Fruit fly (Drosophila melanogaster): ENCODE results near the gene raskol.

The raskol gene

DNA sequence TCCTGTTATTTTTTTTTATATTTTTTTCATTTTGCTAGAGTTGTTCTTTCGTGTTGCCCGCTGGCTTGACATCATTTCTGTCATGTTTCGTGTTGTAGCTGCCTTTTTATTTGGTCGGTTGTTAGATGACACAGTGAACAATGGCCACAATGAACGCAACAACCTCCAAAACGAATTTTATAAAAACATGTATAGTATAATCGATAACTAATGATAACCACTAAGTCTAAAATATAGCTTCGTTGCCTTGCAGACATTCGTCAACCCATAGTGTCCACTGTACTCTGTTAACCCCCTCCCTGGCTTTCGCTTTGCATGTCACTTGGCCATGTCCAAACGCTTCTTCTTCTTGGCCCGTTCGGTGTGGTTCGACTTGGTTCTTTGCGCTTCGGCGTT is 3.8 kb downstream of the raskol start (continued):
- TF ChIP-seq lab (GFP tag; optimal IDR thresholded peaks at IDR 0.05) (peak; percentile 72), CG17361 (GFP tag; IDR thresholded peaks at IDR 0.05) (peak; percentile 65; the same call in 2 of the 3 replicates), CG1602 (GFP tag; optimal IDR thresholded peaks at IDR 0.05) (no peak), CG6791 (GFP tag; IDR thresholded peaks at IDR 0.05; ENCODE audit: partially characterized antibody) (no peak), lmd (GFP tag; IDR thresholded peaks at IDR 0.05) (peak; percentile 87), Bteb2 (GFP tag; optimal IDR thresholded peaks at IDR 0.05) (peak; percentile 37), Max (GFP tag; optimal IDR thresholded peaks at IDR 0.05) (peak; percentile 25), CG12236 (GFP tag; optimal IDR thresholded peaks at IDR 0.05) (peak; percentile 61), Ets97D (GFP tag; optimal IDR thresholded peaks at IDR 0.05) (peak; percentile 42), cwo (GFP tag; optimal IDR thresholded peaks at IDR 0.05) (peak; percentile 58), CG8765 (GFP tag; IDR thresholded peaks at IDR 0.05) (peak; percentile 71), CG1024 (GFP tag; IDR thresholded peaks at IDR 0.05) (peak; percentile 73), her (GFP tag; optimal IDR thresholded peaks at IDR 0.05) (peak; percentile 75), al (GFP tag; IDR thresholded peaks at IDR 0.05) (peak; percentile 67), Jarid2 (GFP tag; optimal IDR thresholded peaks at IDR 0.05) (peak; percentile 29), so (GFP tag; IDR thresholded peaks at IDR 0.05) (peak; percentile 60), CG7786 (GFP tag; optimal IDR thresholded peaks at IDR 0.05) (peak; percentile 81), CG13894 (tag; optimal IDR thresholded peaks at IDR 0.05) (peak; percentile 47), CG11093 (GFP tag; IDR thresholded peaks at IDR 0.05) (peak; percentile 72; the same call in 2 of the 3 replicates), Hsf (GFP tag; optimal IDR thresholded peaks at IDR 0.05) (peak; percentile 65), CG4360 (GFP tag; IDR thresholded peaks at IDR 0.05) (peak; percentile 43; the same call in 1 of the 2 replicates), Xbp1 (GFP tag; optimal IDR thresholded peaks at IDR 0.05) (peak; percentile 63), CG3163 (GFP tag; optimal IDR thresholded peaks at IDR 0.05) (peak; percentile 50), Ssrp (tag; optimal IDR thresholded peaks at IDR 0.05) (peak; percentile 41), klu (GFP tag; IDR thresholded peaks at IDR 0.05) (peak; percentile 57), CG32532 (GFP tag; IDR thresholded peaks at IDR 0.05) (peak; percentile 75), Abd-B (GFP tag; optimal IDR thresholded peaks at IDR 0.05) (peak; percentile 47), ci (GFP tag; IDR thresholded peaks at IDR 0.05) (peak; percentile 88), CG16779 (GFP tag; IDR thresholded peaks at IDR 0.05) (peak; percentile 70; the same call in 1 of the 2 replicates), ase (GFP tag; IDR thresholded peaks at IDR 0.05) (peak; percentile 80), Dref (GFP tag; IDR thresholded peaks at IDR 0.05) (no peak), Pdp1 (GFP tag; optimal IDR thresholded peaks at IDR 0.05) (peak; percentile 54 to 75), gem (tag; optimal IDR thresholded peaks at IDR 0.05) (peak; percentile 59), CG11398 (GFP tag; optimal IDR thresholded peaks at IDR 0.05) (peak; percentile 54), nau (GFP tag; optimal IDR thresholded peaks at IDR 0.05) (peak; percentile 23), tin (GFP tag; optimal IDR thresholded peaks at IDR 0.05) (peak; percentile 76), gt (GFP tag; IDR thresholded peaks at IDR 0.05) (peak; percentile 49; the same call in 1 of the 2 replicates), kah (GFP tag; optimal IDR thresholded peaks at IDR 0.05) (no peak), gsb-n (tag; optimal IDR thresholded peaks at IDR 0.05) (peak; percentile 54), Hr39 (optimal IDR thresholded peaks at IDR 0.05) (no peak), CG6654 (GFP tag; optimal IDR thresholded peaks at IDR 0.05) (peak; percentile 36), CG9876 (GFP tag; optimal IDR thresholded peaks at IDR 0.05) (peak; percentile 58), cad (GFP tag; optimal IDR thresholded peaks at IDR 0.05) (no peak), Adf1 (GFP tag; IDR thresholded peaks at IDR 0.05) (no peak), dmrt99B (tag; optimal IDR thresholded peaks at IDR 0.05) (peak; percentile 67), stwl (tag; optimal IDR thresholded peaks at IDR 0.05) (no peak), Kr (GFP tag; optimal IDR thresholded peaks at IDR 0.05) (no peak), shn (GFP tag; optimal IDR thresholded peaks at IDR 0.05) (peak; percentile 56), pita (GFP tag; optimal IDR thresholded peaks at IDR 0.05) (no peak), CG31224 (GFP tag; IDR thresholded peaks at IDR 0.05) (peak; percentile 63; the same call in 1 of the 2 replicates), CG31441 (GFP tag; IDR thresholded peaks at IDR 0.05) (peak; percentile 64; the same call in 1 of the 2 replicates), CG11723 (GFP tag; optimal IDR thresholded peaks at IDR 0.05) (peak; percentile 48)
